Fruit fly (Drosophila melanogaster): ENCODE data around the gene C3G.

C3G gene

DNA sequence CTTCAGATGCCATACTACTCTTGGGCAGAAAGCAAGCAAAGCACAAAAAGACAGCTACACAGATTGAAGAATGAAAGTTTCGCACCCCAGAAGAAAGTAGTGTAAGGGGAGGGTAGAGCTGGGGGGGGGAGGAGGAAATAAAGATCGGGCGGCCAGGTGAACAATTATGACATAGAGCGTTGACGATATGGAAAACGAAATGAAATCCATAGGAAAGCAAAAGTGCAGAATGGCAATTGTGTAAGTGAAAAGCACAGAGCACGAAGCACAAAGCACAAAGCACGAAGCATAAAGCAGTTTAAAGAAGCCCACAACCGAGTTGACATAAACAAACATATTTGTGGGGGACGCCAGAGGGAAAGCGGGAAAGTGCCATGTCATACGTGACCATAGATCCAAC is 6.4 kb downstream of the C3G start:
- TF ChIP-seq CG14710 (tag; optimal IDR thresholded peaks at IDR 0.05) (no peak), kni (GFP tag; optimal IDR thresholded peaks at IDR 0.05) (peak; percentile 68), Blimp-1 (GFP tag; optimal IDR thresholded peaks at IDR 0.05) (peak; percentile 90), Taf1 (GFP tag; IDR thresholded peaks at IDR 0.05) (no peak)

DNA sequence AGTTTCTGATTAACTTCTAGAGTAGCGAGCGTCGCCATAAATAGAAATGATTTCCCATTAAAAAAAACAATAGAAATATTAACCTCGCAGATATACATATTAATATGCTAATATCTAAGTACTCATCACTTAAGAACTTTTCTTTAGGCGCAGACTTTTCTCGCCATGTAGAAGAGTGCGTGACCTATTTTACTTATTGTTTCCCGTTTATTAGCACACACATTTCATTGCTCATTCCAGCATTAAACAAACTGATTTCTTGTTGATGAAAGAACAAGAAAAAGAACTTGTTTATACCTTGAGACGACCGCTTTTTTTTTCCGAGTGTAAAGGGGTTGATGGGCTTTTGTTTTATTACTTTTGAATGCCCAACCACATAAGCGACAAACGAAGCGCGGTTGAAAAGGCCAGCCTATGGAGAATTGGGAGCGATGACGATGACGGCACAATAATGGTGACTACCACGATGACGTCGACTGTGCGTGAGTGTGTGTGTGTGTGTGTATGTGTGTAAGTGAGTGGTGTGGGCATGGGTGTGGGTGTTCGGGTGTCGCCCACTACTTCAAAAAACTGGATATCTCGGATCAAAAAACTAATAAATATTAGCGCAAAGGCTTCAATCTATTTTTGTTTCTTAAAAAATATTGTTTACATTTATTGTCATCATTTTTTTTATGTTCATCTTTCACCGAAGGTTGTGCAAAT is 7.3 kb downstream of the C3G start:
- TF ChIP-seq org-1 (GFP tag; optimal IDR thresholded peaks at IDR 0.05) (peak; percentile 11), inv (GFP tag; IDR thresholded peaks at IDR 0.05; ENCODE audit: partially characterized antibody) (no peak), Ssrp (tag; optimal IDR thresholded peaks at IDR 0.05) (peak; percentile 4), Abd-B (GFP tag; optimal IDR thresholded peaks at IDR 0.05) (peak; percentile 55), sob (GFP tag; IDR thresholded peaks at IDR 0.05) (0 out of 2 replicates have a peak, but pooled peaks have one; percentile 47), grau (tag; optimal IDR thresholded peaks at IDR 0.05) (peak; percentile 13), dmrt99B (tag; optimal IDR thresholded peaks at IDR 0.05) (peak; percentile 46), CG18599 (GFP tag; optimal IDR thresholded peaks at IDR 0.05) (peak; percentile 7), gfzf (GFP tag; optimal IDR thresholded peaks at IDR 0.05) (no peak), cg (GFP tag; optimal IDR thresholded peaks at IDR 0.05) (peak; percentile 58), vvl (GFP tag; IDR thresholded peaks at IDR 0.05) (no peak), Six4 (GFP tag; optimal IDR thresholded peaks at IDR 0.05) (no peak), CG12744 (GFP tag; optimal IDR thresholded peaks at IDR 0.05) (no peak), CG9437 (GFP tag; optimal IDR thresholded peaks at IDR 0.05) (peak; percentile 15), exex (tag; optimal IDR thresholded peaks at IDR 0.05) (no peak), Eip74EF (GFP tag; optimal IDR thresholded peaks at IDR 0.05) (peak in 1 of 2 experiments; percentile 39), C15 (GFP tag; IDR thresholded peaks at IDR 0.05) (no peak), CG1832 (GFP tag; optimal IDR thresholded peaks at IDR 0.05) (no peak), gce (GFP tag; IDR thresholded peaks at IDR 0.05) (0 out of 3 replicates have a peak, but pooled peaks have one; percentile 30), kni (GFP tag; optimal IDR thresholded peaks at IDR 0.05) (peak; percentile 3), NfI (GFP tag; optimal IDR thresholded peaks at IDR 0.05) (peak; percentile 41), nerfin-1 (tag; optimal IDR thresholded peaks at IDR 0.05) (no peak), cato (GFP tag; optimal IDR thresholded peaks at IDR 0.05; ENCODE audit: borderline replicate concordance) (no peak), ap (GFP tag; IDR thresholded peaks at IDR 0.05) (no peak), CG32532 (GFP tag; IDR thresholded peaks at IDR 0.05) (no peak), fu2 (GFP tag; optimal IDR thresholded peaks at IDR 0.05) (no peak), CG3838 (GFP tag; optimal IDR thresholded peaks at IDR 0.05) (no peak), TFAM (GFP tag; optimal IDR thresholded peaks at IDR 0.05) (no peak), CG10274 (GFP tag; optimal IDR thresholded peaks at IDR 0.05) (no peak), ind (GFP tag; optimal IDR thresholded peaks at IDR 0.05) (no peak), CG42726 (GFP tag; IDR thresholded peaks at IDR 0.05; ENCODE audit: partially characterized antibody) (no peak), CG10462 (GFP tag; optimal IDR thresholded peaks at IDR 0.05) (no peak), gem (tag; optimal IDR thresholded peaks at IDR 0.05) (peak; percentile 49), Aef1 (GFP tag; IDR thresholded peaks at IDR 0.05) (no peak), sens (GFP tag) (peak; percentile 70), CG14050 (GFP tag; IDR thresholded peaks at IDR 0.05) (no peak), CG9727 (GFP tag; optimal IDR thresholded peaks at IDR 0.05) (peak; percentile 12), mam (GFP tag; optimal IDR thresholded peaks at IDR 0.05) (peak; percentile 34), CG17385 (GFP tag; optimal IDR thresholded peaks at IDR 0.05) (peak; percentile 3), peb (GFP tag; IDR thresholded peaks at IDR 0.05) (no peak), CG1792 (GFP tag; optimal IDR thresholded peaks at IDR 0.05) (no peak), NC2β (GFP tag; optimal IDR thresholded peaks at IDR 0.05) (no peak), CG12236 (GFP tag; optimal IDR thresholded peaks at IDR 0.05) (no peak), CG3407 (GFP tag; optimal IDR thresholded peaks at IDR 0.05) (no peak), CG18476 (GFP tag; optimal IDR thresholded peaks at IDR 0.05) (no peak)

Data from whole organism, embryonic.